Fruit fly (Drosophila melanogaster): ENCODE measurements around the gene alpha4GT1.
A peak's percentile ranks its signal among the peaks of the same experiment; 100 is the strongest.

alpha4GT1 gene

DNA sequence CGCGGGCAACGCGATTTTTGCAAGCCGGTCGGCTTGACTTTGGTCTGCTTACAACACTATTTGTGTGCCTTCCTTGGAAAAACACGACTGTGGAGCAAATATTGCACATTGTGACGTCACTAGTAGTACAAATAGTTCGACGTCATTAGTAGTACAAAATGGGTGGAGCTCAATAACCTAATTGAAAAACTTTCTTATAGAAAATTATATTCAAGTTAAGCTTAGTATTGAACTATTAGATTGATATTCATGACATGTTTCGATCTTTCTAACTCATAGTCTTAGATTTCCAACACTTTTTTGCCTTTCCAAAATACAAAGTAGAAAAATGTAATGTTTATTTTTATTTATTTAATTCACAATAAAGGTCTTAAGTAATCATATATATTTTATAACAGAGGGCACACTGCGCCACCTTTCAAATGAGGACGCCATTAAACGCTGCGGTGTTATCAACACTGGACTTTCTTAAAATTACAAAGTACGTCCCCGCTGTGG lies 50.5 kb downstream of the alpha4GT1 start, which contains the start of the genes Rrp1 and gammaTub23C (continued):
- TF ChIP-seq CG10979 (tag; optimal IDR thresholded peaks at IDR 0.05) (peak; percentile 89), ab (GFP tag; optimal IDR thresholded peaks at IDR 0.05) (peak; percentile 48), Dip3 (GFP tag; optimal IDR thresholded peaks at IDR 0.05) (peak; percentile 81), NK7.1 (GFP tag; optimal IDR thresholded peaks at IDR 0.05) (peak; percentile 50), CG6272 (GFP tag; IDR thresholded peaks at IDR 0.05) (peak; percentile 79; the same call in 1 of the 2 replicates), Abd-B (GFP tag; optimal IDR thresholded peaks at IDR 0.05) (peak; percentile 93), Drgx (GFP tag; IDR thresholded peaks at IDR 0.05) (peak; percentile 59; the same call in 1 of the 2 replicates), CG17186 (GFP tag; optimal IDR thresholded peaks at IDR 0.05) (peak; percentile 64), dpn (GFP tag; optimal IDR thresholded peaks at IDR 0.05) (peak; percentile 81 to 89), Eip74EF (GFP tag; optimal IDR thresholded peaks at IDR 0.05) (peak in 1 of 2 experiments; percentile 86), CG33213 (GFP tag; optimal IDR thresholded peaks at IDR 0.05) (peak; percentile 34), CG30431 (GFP tag; optimal IDR thresholded peaks at IDR 0.05) (peak; percentile 88), tgo (GFP tag; IDR thresholded peaks at IDR 0.05) (peak; percentile 86), pros (GFP tag; optimal IDR thresholded peaks at IDR 0.05) (peak; percentile 47), CG13624 (GFP tag; optimal IDR thresholded peaks at IDR 0.05) (peak; percentile 73), Spps (tag; optimal IDR thresholded peaks at IDR 0.05) (peak; percentile 70), Mad (GFP tag; optimal IDR thresholded peaks at IDR 0.05) (peak; percentile 81), CG12071 (GFP tag; optimal IDR thresholded peaks at IDR 0.05) (peak; percentile 69), vnd (GFP tag; IDR thresholded peaks at IDR 0.05; ENCODE audit: partially characterized antibody) (no peak), CG7839 (tag; optimal IDR thresholded peaks at IDR 0.05) (peak; percentile 94), Myb (GFP tag; optimal IDR thresholded peaks at IDR 0.05) (peak; percentile 56), CG13424 (tag; optimal IDR thresholded peaks at IDR 0.05) (peak; percentile 93), CG15269 (tag; optimal IDR thresholded peaks at IDR 0.05) (peak; percentile 90), CG2116 (GFP tag; optimal IDR thresholded peaks at IDR 0.05) (peak; percentile 83), pfk (GFP tag; optimal IDR thresholded peaks at IDR 0.05) (peak; percentile 16), Max (GFP tag; optimal IDR thresholded peaks at IDR 0.05) (peak; percentile 92), CG30020 (tag; optimal IDR thresholded peaks at IDR 0.05) (peak; percentile 83), sens-2 (GFP tag; IDR thresholded peaks at IDR 0.05) (peak; percentile 64), br (optimal IDR thresholded peaks at IDR 0.05) (no peak), bbx (GFP tag; IDR thresholded peaks at IDR 0.05; ENCODE audit: partially characterized antibody) (no peak), HLH3B (GFP tag; IDR thresholded peaks at IDR 0.05) (peak; percentile 80), gce (GFP tag; IDR thresholded peaks at IDR 0.05) (0 out of 3 replicates have a peak, but pooled peaks have one; percentile 36), CG10462 (GFP tag; optimal IDR thresholded peaks at IDR 0.05) (peak; percentile 82), Xrp1 (GFP tag; IDR thresholded peaks at IDR 0.05) (peak; percentile 88), CG8290 (GFP tag; optimal IDR thresholded peaks at IDR 0.05) (peak; percentile 82), CG8290 (tag; optimal IDR thresholded peaks at IDR 0.05) (peak in 1 of 2 experiments; percentile 60), tna (GFP tag; IDR thresholded peaks at IDR 0.05; ENCODE audit: partially characterized antibody) (no peak), da (GFP tag; optimal IDR thresholded peaks at IDR 0.05) (no peak), sim (GFP tag; IDR thresholded peaks at IDR 0.05) (no peak), chn (GFP tag; optimal IDR thresholded peaks at IDR 0.05) (peak; percentile 82), Dip2 (GFP tag; IDR thresholded peaks at IDR 0.05) (0 out of 2 replicates have a peak, but pooled peaks have one; percentile 25), sc (optimal IDR thresholded peaks at IDR 0.05) (no peak), sc (GFP tag; optimal IDR thresholded peaks at IDR 0.05) (peak; percentile 92), repo (GFP tag; optimal IDR thresholded peaks at IDR 0.05) (no peak), D19B (GFP tag; optimal IDR thresholded peaks at IDR 0.05) (peak; percentile 82), amos (GFP tag; IDR thresholded peaks at IDR 0.05; ENCODE audit: partially characterized antibody) (peak; percentile 15; the same call in 1 of the 2 replicates), CG12769 (tag; optimal IDR thresholded peaks at IDR 0.05) (no peak), klu (GFP tag; IDR thresholded peaks at IDR 0.05) (peak; percentile 85), Usf (GFP tag; optimal IDR thresholded peaks at IDR 0.05) (peak; percentile 91), CG6765 (GFP tag; optimal IDR thresholded peaks at IDR 0.05) (peak; percentile 79), gsb (GFP tag; IDR thresholded peaks at IDR 0.05) (no peak; the same call in 1 of the 2 replicates)

Measured in whole organism, embryonic.